Fruit fly (Drosophila melanogaster): Measurements from ENCODE around the gene Tbc1d8-9.
A peak's percentile ranks its signal among the peaks of the same experiment; 100 is the strongest.

The Tbc1d8-9 gene

dm6 chr3L:21382158-21382610, 38.7 kb upstream of the Tbc1d8-9 start, which contains the start of gene rgn (continued):
- TF ChIP-seq mam (GFP tag; optimal IDR thresholded peaks at IDR 0.05) (peak; percentile 62), sens-2 (GFP tag; IDR thresholded peaks at IDR 0.05) (no peak), so (GFP tag; IDR thresholded peaks at IDR 0.05) (peak; percentile 72; the same call in 2 of the 3 replicates), lov (optimal IDR thresholded peaks at IDR 0.05) (no peak), lov (GFP tag; IDR thresholded peaks at IDR 0.05) (peak; percentile 33; the same call in 1 of the 3 replicates), GATAe (GFP tag; conservative IDR thresholded peaks at IDR 0.05) (peak; percentile 43; the same call in 1 of the 2 replicates), CG2678 (tag; optimal IDR thresholded peaks at IDR 0.05) (peak; percentile 89), ranshi (GFP tag; IDR thresholded peaks at IDR 0.05) (peak; percentile 64; the same call in 1 of the 2 replicates), aop (GFP tag; IDR thresholded peaks at IDR 0.05) (no peak), bigmax (GFP tag; optimal IDR thresholded peaks at IDR 0.05) (no peak), ind (GFP tag; optimal IDR thresholded peaks at IDR 0.05) (peak; percentile 79), Jarid2 (GFP tag; optimal IDR thresholded peaks at IDR 0.05) (peak; percentile 89), CG6791 (GFP tag; IDR thresholded peaks at IDR 0.05; ENCODE audit: partially characterized antibody) (no peak), CG13123 (GFP tag; optimal IDR thresholded peaks at IDR 0.05) (peak; percentile 9), gsb-n (tag; optimal IDR thresholded peaks at IDR 0.05) (no peak), CG8281 (tag; optimal IDR thresholded peaks at IDR 0.05) (peak; percentile 50), al (GFP tag; IDR thresholded peaks at IDR 0.05) (peak; percentile 79), Dfd (GFP tag; optimal IDR thresholded peaks at IDR 0.05) (no peak), CG7556 (GFP tag; optimal IDR thresholded peaks at IDR 0.05) (peak; percentile 88), hbn (GFP tag; IDR thresholded peaks at IDR 0.05; ENCODE audit: partially characterized antibody) (no peak), Dek (tag; optimal IDR thresholded peaks at IDR 0.05) (peak; percentile 74), Dad (GFP tag; optimal IDR thresholded peaks at IDR 0.05) (no peak), sna (GFP tag; IDR thresholded peaks at IDR 0.05; ENCODE audit: partially characterized antibody) (no peak), ftz-f1 (GFP tag; optimal IDR thresholded peaks at IDR 0.05) (peak; percentile 7), usp (GFP tag; optimal IDR thresholded peaks at IDR 0.05) (no peak), Hey (tag; optimal IDR thresholded peaks at IDR 0.05) (no peak), Myb (GFP tag; optimal IDR thresholded peaks at IDR 0.05) (peak; percentile 70), NC2α (GFP tag; optimal IDR thresholded peaks at IDR 0.05) (no peak), pnt (GFP tag; optimal IDR thresholded peaks at IDR 0.05) (peak; percentile 54), Ravus (GFP tag; IDR thresholded peaks at IDR 0.05) (no peak; the same call in none of the 2 replicates), CG5245 (GFP tag; optimal IDR thresholded peaks at IDR 0.05) (peak; percentile 35), CG10209 (GFP tag; optimal IDR thresholded peaks at IDR 0.05) (peak; percentile 82), CG32767 (GFP tag; IDR thresholded peaks at IDR 0.05) (peak; percentile 53), kah (GFP tag; optimal IDR thresholded peaks at IDR 0.05) (peak; percentile 38), CG13775 (GFP tag; optimal IDR thresholded peaks at IDR 0.05) (peak; percentile 77), CG13287 (GFP tag; IDR thresholded peaks at IDR 0.05; ENCODE audit: partially characterized antibody) (peak; percentile 65; the same call in 1 of the 2 replicates), fd64A (GFP tag; optimal IDR thresholded peaks at IDR 0.05) (no peak), salm (tag; optimal IDR thresholded peaks at IDR 0.05) (no peak), Hr78 (GFP tag; optimal IDR thresholded peaks at IDR 0.05) (no peak), corto (GFP tag; optimal IDR thresholded peaks at IDR 0.05) (no peak), CG12942 (GFP tag; optimal IDR thresholded peaks at IDR 0.05) (peak; percentile 65), CG12104 (GFP tag; optimal IDR thresholded peaks at IDR 0.05) (peak; percentile 65), CG7928 (GFP tag; optimal IDR thresholded peaks at IDR 0.05) (peak; percentile 56), dysf (GFP tag; IDR thresholded peaks at IDR 0.05) (peak; percentile 88), Tbp (GFP tag; optimal IDR thresholded peaks at IDR 0.05) (no peak), Poxn (GFP tag; IDR thresholded peaks at IDR 0.05) (peak; percentile 52; the same call in 1 of the 2 replicates), Sin3A (optimal IDR thresholded peaks at IDR 0.05) (no peak), sens (GFP tag) (peak; percentile 55), CG6254 (GFP tag; optimal IDR thresholded peaks at IDR 0.05) (no peak), disco-r (GFP tag; optimal IDR thresholded peaks at IDR 0.05) (no peak), sc (optimal IDR thresholded peaks at IDR 0.05) (no peak), sc (GFP tag; optimal IDR thresholded peaks at IDR 0.05) (no peak)
